1 fruit fly cellular context compared by ENCODE assay signal in genomic region chrX:15532062-15532461, dm6.
TF ChIP-seq lines count a peak whose summit lies in the region.

No protein-coding gene starts in this region.

TF ChIP-seq in whole organism, embryonic, 481 proteins besides CTCF, POLR2A, EP300 and RAD21 (continued from another document):
- peak; percentile 46 for TF ChIP-seq CG17359 (tag; optimal IDR thresholded peaks at IDR 0.05; lab: Kevin White, UChicago)
- peak; percentile 10; the same call in 1 of the 2 replicates for TF ChIP-seq CG14667 (GFP tag; IDR thresholded peaks at IDR 0.05; lab: Robert Waterston, UW)
- peak; percentile 32 for TF ChIP-seq PHDP (tag; optimal IDR thresholded peaks at IDR 0.05; lab: Kevin White, UChicago)
- peak; percentile 59; the same call in 1 of the 2 replicates for TF ChIP-seq ttk (GFP tag; IDR thresholded peaks at IDR 0.05; lab: Robert Waterston, UW)
- TF ChIP-seq sens-2 (GFP tag; IDR thresholded peaks at IDR 0.05; lab: Robert Waterston, UW): 0 out of 2 replicates have a peak, but pooled peaks have one; percentile 20
- TF ChIP-seq Lpt (GFP tag; optimal IDR thresholded peaks at IDR 0.05; lab: Kevin White, UChicago): no peak
- peak in 1 of 2 experiments; percentile 54 for TF ChIP-seq bsh (GFP tag; optimal IDR thresholded peaks at IDR 0.05; lab: Kevin White, UChicago)
- peak; percentile 21 for TF ChIP-seq caup (GFP tag; optimal IDR thresholded peaks at IDR 0.05; lab: Kevin White, UChicago; ENCODE audit: severe bottlenecking)
- TF ChIP-seq CG1792 (GFP tag; optimal IDR thresholded peaks at IDR 0.05; lab: Kevin White, UChicago): no peak
- 0 out of 2 replicates have a peak, but pooled peaks have one; percentile 31 for TF ChIP-seq stc (GFP tag; IDR thresholded peaks at IDR 0.05; lab: Robert Waterston, UW)
- TF ChIP-seq Oli (tag; optimal IDR thresholded peaks at IDR 0.05; lab: Kevin White, UChicago): peak; percentile 39
- TF ChIP-seq HLHmδ (GFP tag; optimal IDR thresholded peaks at IDR 0.05; lab: Kevin White, UChicago): no peak
- TF ChIP-seq CG8388 (GFP tag; optimal IDR thresholded peaks at IDR 0.05; lab: Kevin White, UChicago): no peak
- no peak for TF ChIP-seq ac (GFP tag; optimal IDR thresholded peaks at IDR 0.05; lab: Kevin White, UChicago)
- no peak for TF ChIP-seq trem (tag; optimal IDR thresholded peaks at IDR 0.05; lab: Kevin White, UChicago)
- peak; percentile 39 for TF ChIP-seq CG10366 (GFP tag; IDR thresholded peaks at IDR 0.05; lab: Robert Waterston, UW)
- TF ChIP-seq Rx (GFP tag; IDR thresholded peaks at IDR 0.05; lab: Robert Waterston, UW): 0 out of 2 replicates have a peak, but pooled peaks have one; percentile 13
- TF ChIP-seq CG10147 (GFP tag; optimal IDR thresholded peaks at IDR 0.05; lab: Kevin White, UChicago): no peak
- TF ChIP-seq tgo (GFP tag; IDR thresholded peaks at IDR 0.05; lab: Robert Waterston, UW): peak; percentile 47; the same call in 1 of the 3 replicates
- peak; percentile 49 for TF ChIP-seq H2.0 (GFP tag; IDR thresholded peaks at IDR 0.05; lab: Robert Waterston, UW)
- peak; percentile 35 for TF ChIP-seq Hsf (GFP tag; optimal IDR thresholded peaks at IDR 0.05; lab: Kevin White, UChicago)
- 0 out of 3 replicates have a peak, but pooled peaks have one; percentile 11 for TF ChIP-seq CG11695 (GFP tag; IDR thresholded peaks at IDR 0.05; lab: Robert Waterston, UW)
- TF ChIP-seq CG32772 (GFP tag; IDR thresholded peaks at IDR 0.05; lab: Robert Waterston, UW): 0 out of 2 replicates have a peak, but pooled peaks have one; percentile 12
- TF ChIP-seq cas (GFP tag; IDR thresholded peaks at IDR 0.05; lab: Robert Waterston, UW): peak; percentile 22; the same call in 1 of the 2 replicates
- TF ChIP-seq CG6272 (GFP tag; IDR thresholded peaks at IDR 0.05; lab: Robert Waterston, UW): no peak
- TF ChIP-seq sr (GFP tag; IDR thresholded peaks at IDR 0.05; lab: Robert Waterston, UW): peak; percentile 48; the same call in 1 of the 3 replicates
- peak; percentile 19 for TF ChIP-seq Ssrp (tag; optimal IDR thresholded peaks at IDR 0.05; lab: Kevin White, UChicago)
- peak; percentile 34 for TF ChIP-seq Fer3 (tag; optimal IDR thresholded peaks at IDR 0.05; lab: Kevin White, UChicago)
- TF ChIP-seq CG3281 (GFP tag; optimal IDR thresholded peaks at IDR 0.05; lab: Kevin White, UChicago): peak; percentile 17
- TF ChIP-seq CG18262 (tag; optimal IDR thresholded peaks at IDR 0.05; lab: Kevin White, UChicago): peak; percentile 10
- TF ChIP-seq CG11085 (GFP tag; IDR thresholded peaks at IDR 0.05; lab: Robert Waterston, UW): 0 out of 2 replicates have a peak, but pooled peaks have one; percentile 30
- TF ChIP-seq hkb (optimal IDR thresholded peaks at IDR 0.05; lab: Kevin White, UChicago): no peak
- TF ChIP-seq hkb (GFP tag; IDR thresholded peaks at IDR 0.05; lab: Robert Waterston, UW): peak; percentile 52
- TF ChIP-seq HHEX (GFP tag; optimal IDR thresholded peaks at IDR 0.05; lab: Kevin White, UChicago): peak; percentile 18
- no peak for TF ChIP-seq pan (optimal IDR thresholded peaks at IDR 0.05; lab: Kevin White, UChicago)
- peak in 1 of 2 experiments; percentile 68 for TF ChIP-seq pan (GFP tag; optimal IDR thresholded peaks at IDR 0.05 in 1 of 2, IDR thresholded peaks at IDR 0.05 in 1 of 2)
- TF ChIP-seq dpn (GFP tag; optimal IDR thresholded peaks at IDR 0.05; lab: Kevin White, UChicago): peak in 1 of 2 experiments; percentile 20
- TF ChIP-seq Ptx1 (GFP tag; IDR thresholded peaks at IDR 0.05; lab: Robert Waterston, UW): peak; percentile 59
- TF ChIP-seq Antp (GFP tag; optimal IDR thresholded peaks at IDR 0.05; lab: Kevin White, UChicago): peak; percentile 30
- TF ChIP-seq Pdp1 (GFP tag; optimal IDR thresholded peaks at IDR 0.05; lab: Kevin White, UChicago): peak; percentile 25 to 45
- TF ChIP-seq Mes4 (GFP tag; optimal IDR thresholded peaks at IDR 0.05; lab: Kevin White, UChicago): no peak
- peak; percentile 41 for TF ChIP-seq Xbp1 (GFP tag; optimal IDR thresholded peaks at IDR 0.05; lab: Kevin White, UChicago)
- 0 out of 3 replicates have a peak, but pooled peaks have one; percentile 41 for TF ChIP-seq CG34422 (GFP tag; IDR thresholded peaks at IDR 0.05; lab: Robert Waterston, UW)
- peak; percentile 0 to 17 for TF ChIP-seq chif (GFP tag; optimal IDR thresholded peaks at IDR 0.05; lab: Kevin White, UChicago)
- peak; percentile 41 for TF ChIP-seq mam (GFP tag; optimal IDR thresholded peaks at IDR 0.05; lab: Kevin White, UChicago)
- peak; percentile 3 for TF ChIP-seq pum (GFP tag; optimal IDR thresholded peaks at IDR 0.05; lab: Kevin White, UChicago)
- no peak for TF ChIP-seq Awh (GFP tag; IDR thresholded peaks at IDR 0.05; lab: Robert Waterston, UW)
- TF ChIP-seq CG9932 (GFP tag; IDR thresholded peaks at IDR 0.05; lab: Robert Waterston, UW): peak; percentile 36; the same call in 1 of the 2 replicates
- TF ChIP-seq CG8290 (GFP tag; optimal IDR thresholded peaks at IDR 0.05; lab: Kevin White, UChicago): no peak
- TF ChIP-seq CG8290 (tag; optimal IDR thresholded peaks at IDR 0.05; lab: Kevin White, UChicago): peak in 1 of 2 experiments; percentile 40
- TF ChIP-seq HmgZ (tag; optimal IDR thresholded peaks at IDR 0.05; lab: Kevin White, UChicago): no peak
- TF ChIP-seq CG10959 (GFP tag; IDR thresholded peaks at IDR 0.05; lab: Robert Waterston, UW): no peak
- no peak for TF ChIP-seq eve (GFP tag; optimal IDR thresholded peaks at IDR 0.05; lab: Kevin White, UChicago)
- TF ChIP-seq fd64A (GFP tag; optimal IDR thresholded peaks at IDR 0.05; lab: Kevin White, UChicago): no peak
- peak; percentile 62; the same call in 1 of the 2 replicates for TF ChIP-seq CG9215 (GFP tag; IDR thresholded peaks at IDR 0.05; lab: Robert Waterston, UW)
- peak; percentile 68 for TF ChIP-seq row (GFP tag; IDR thresholded peaks at IDR 0.05; lab: Robert Waterston, UW)
- TF ChIP-seq ssp (GFP tag; IDR thresholded peaks at IDR 0.05; lab: Robert Waterston, UW): peak; percentile 39; the same call in 1 of the 2 replicates
- peak; percentile 37 for TF ChIP-seq CoRest (tag; optimal IDR thresholded peaks at IDR 0.05; lab: Kevin White, UChicago)
- peak; percentile 52; the same call in 1 of the 3 replicates for TF ChIP-seq gce (GFP tag; IDR thresholded peaks at IDR 0.05; lab: Robert Waterston, UW)
- peak; percentile 41 for TF ChIP-seq Blimp-1 (GFP tag; optimal IDR thresholded peaks at IDR 0.05; lab: Kevin White, UChicago)
- peak; percentile 30; the same call in 1 of the 2 replicates for TF ChIP-seq danr (GFP tag; IDR thresholded peaks at IDR 0.05; lab: Robert Waterston, UW)
- no peak for TF ChIP-seq fru (optimal IDR thresholded peaks at IDR 0.05; lab: Kevin White, UChicago)
- TF ChIP-seq lab (GFP tag; optimal IDR thresholded peaks at IDR 0.05; lab: Kevin White, UChicago): peak; percentile 60
- no peak for TF ChIP-seq CrebB (tag; optimal IDR thresholded peaks at IDR 0.05; lab: Kevin White, UChicago)
- TF ChIP-seq CG14050 (GFP tag; IDR thresholded peaks at IDR 0.05; lab: Robert Waterston, UW): peak; percentile 20; the same call in 2 of the 3 replicates
- peak; percentile 9 for TF ChIP-seq CG8924 (tag; optimal IDR thresholded peaks at IDR 0.05; lab: Kevin White, UChicago)
- no peak for TF ChIP-seq Sin3A (optimal IDR thresholded peaks at IDR 0.05; lab: Kevin White, UChicago)
- TF ChIP-seq dysf (GFP tag; IDR thresholded peaks at IDR 0.05; lab: Robert Waterston, UW): peak; percentile 67
- no peak for TF ChIP-seq CG11560 (tag; IDR thresholded peaks at IDR 0.05; lab: Robert Waterston, UW)
- TF ChIP-seq CG42726 (GFP tag; IDR thresholded peaks at IDR 0.05; lab: Robert Waterston, UW; ENCODE audit: partially characterized antibody): no peak
- peak; percentile 33; the same call in 1 of the 2 replicates for TF ChIP-seq ara (GFP tag; IDR thresholded peaks at IDR 0.05; lab: Robert Waterston, UW)
- no peak for TF ChIP-seq pzg (GFP tag; optimal IDR thresholded peaks at IDR 0.05; lab: Kevin White, UChicago)
- TF ChIP-seq pita (GFP tag; optimal IDR thresholded peaks at IDR 0.05; lab: Kevin White, UChicago): no peak
- peak; percentile 43 for TF ChIP-seq lilli (GFP tag; optimal IDR thresholded peaks at IDR 0.05; lab: Kevin White, UChicago)
- TF ChIP-seq Usf (GFP tag; optimal IDR thresholded peaks at IDR 0.05; lab: Kevin White, UChicago): no peak
- TF ChIP-seq sens (GFP tag; lab: Kevin White, UChicago): peak; percentile 86
- no peak for TF ChIP-seq BEAF-32 (GFP tag; optimal IDR thresholded peaks at IDR 0.05; lab: Kevin White, UChicago)
- no peak for TF ChIP-seq CG4424 (GFP tag; optimal IDR thresholded peaks at IDR 0.05; lab: Kevin White, UChicago)
- peak; percentile 42 for TF ChIP-seq phol (tag; optimal IDR thresholded peaks at IDR 0.05; lab: Kevin White, UChicago)
- TF ChIP-seq NfI (GFP tag; optimal IDR thresholded peaks at IDR 0.05; lab: Kevin White, UChicago): peak; percentile 26
- TF ChIP-seq Abd-B (GFP tag; optimal IDR thresholded peaks at IDR 0.05; lab: Kevin White, UChicago): peak; percentile 9
- no peak for TF ChIP-seq prd (optimal IDR thresholded peaks at IDR 0.05; lab: Kevin White, UChicago)
- peak; percentile 41; the same call in 1 of the 3 replicates for TF ChIP-seq prd (GFP tag; IDR thresholded peaks at IDR 0.05; lab: Robert Waterston, UW)
- peak; percentile 25 for TF ChIP-seq CG7556 (GFP tag; optimal IDR thresholded peaks at IDR 0.05; lab: Kevin White, UChicago)
- peak; percentile 67 for TF ChIP-seq slbo (GFP tag; IDR thresholded peaks at IDR 0.05; lab: Robert Waterston, UW)
- TF ChIP-seq unc-4 (GFP tag; IDR thresholded peaks at IDR 0.05; lab: Robert Waterston, UW; ENCODE audit: partially characterized antibody): no peak
- peak; percentile 49; the same call in 1 of the 2 replicates for TF ChIP-seq CG14441 (GFP tag; IDR thresholded peaks at IDR 0.05; lab: Robert Waterston, UW)
- no peak for TF ChIP-seq kay (GFP tag; optimal IDR thresholded peaks at IDR 0.05; lab: Kevin White, UChicago)
- TF ChIP-seq CG32532 (GFP tag; IDR thresholded peaks at IDR 0.05; lab: Robert Waterston, UW): peak; percentile 65
- TF ChIP-seq CG17328 (GFP tag; IDR thresholded peaks at IDR 0.05; lab: Robert Waterston, UW): no peak
- peak; percentile 52 for TF ChIP-seq onecut (GFP tag; IDR thresholded peaks at IDR 0.05; lab: Robert Waterston, UW)
- peak; percentile 62 for TF ChIP-seq gem (tag; optimal IDR thresholded peaks at IDR 0.05; lab: Kevin White, UChicago)
- no peak for TF ChIP-seq Dll (GFP tag; IDR thresholded peaks at IDR 0.05; lab: Robert Waterston, UW; ENCODE audit: partially characterized antibody)
- no peak for TF ChIP-seq CG31388 (GFP tag; optimal IDR thresholded peaks at IDR 0.05; lab: Kevin White, UChicago)
- no peak for TF ChIP-seq usp (GFP tag; optimal IDR thresholded peaks at IDR 0.05; lab: Kevin White, UChicago)
- TF ChIP-seq ap (GFP tag; IDR thresholded peaks at IDR 0.05; lab: Robert Waterston, UW): 0 out of 2 replicates have a peak, but pooled peaks have one; percentile 18
- TF ChIP-seq Side (GFP tag; optimal IDR thresholded peaks at IDR 0.05; lab: Kevin White, UChicago): peak; percentile 14
- no peak for TF ChIP-seq CG18476 (GFP tag; optimal IDR thresholded peaks at IDR 0.05; lab: Kevin White, UChicago)
- peak; percentile 17 for TF ChIP-seq bcd (GFP tag; optimal IDR thresholded peaks at IDR 0.05; lab: Kevin White, UChicago)
- TF ChIP-seq sob (GFP tag; IDR thresholded peaks at IDR 0.05; lab: Robert Waterston, UW): 0 out of 2 replicates have a peak, but pooled peaks have one; percentile 35
- peak; percentile 75 for TF ChIP-seq grau (tag; optimal IDR thresholded peaks at IDR 0.05; lab: Kevin White, UChicago)
- TF ChIP-seq Xrp1 (GFP tag; IDR thresholded peaks at IDR 0.05; lab: Robert Waterston, UW): 0 out of 2 replicates have a peak, but pooled peaks have one; percentile 9
- no peak for TF ChIP-seq odd (GFP tag; optimal IDR thresholded peaks at IDR 0.05; lab: Kevin White, UChicago)
- TF ChIP-seq CG7839 (tag; optimal IDR thresholded peaks at IDR 0.05; lab: Kevin White, UChicago): peak; percentile 53
- no peak for TF ChIP-seq gsb-n (tag; optimal IDR thresholded peaks at IDR 0.05; lab: Kevin White, UChicago)
- TF ChIP-seq mirr (GFP tag; optimal IDR thresholded peaks at IDR 0.05; lab: Kevin White, UChicago): no peak
- peak; percentile 53; the same call in 1 of the 3 replicates for TF ChIP-seq ken (GFP tag; IDR thresholded peaks at IDR 0.05; lab: Robert Waterston, UW)
- TF ChIP-seq Hmr (GFP tag; optimal IDR thresholded peaks at IDR 0.05; lab: Kevin White, UChicago): peak; percentile 43
- peak; percentile 7 for TF ChIP-seq Fer1 (GFP tag; optimal IDR thresholded peaks at IDR 0.05; lab: Kevin White, UChicago)
- TF ChIP-seq Dip2 (GFP tag; IDR thresholded peaks at IDR 0.05; lab: Robert Waterston, UW): no peak
- TF ChIP-seq CG18764 (GFP tag; optimal IDR thresholded peaks at IDR 0.05; lab: Kevin White, UChicago): no peak
- peak; percentile 65 for TF ChIP-seq Ets65A (GFP tag; lab: Kevin White, UChicago)
- TF ChIP-seq CG10654 (GFP tag; optimal IDR thresholded peaks at IDR 0.05; lab: Kevin White, UChicago): no peak
- no peak for TF ChIP-seq dan (GFP tag; IDR thresholded peaks at IDR 0.05; lab: Robert Waterston, UW)
- peak in 1 of 2 experiments; percentile 45 for TF ChIP-seq Hr51 (GFP tag; optimal IDR thresholded peaks at IDR 0.05; lab: Kevin White, UChicago)
- no peak for TF ChIP-seq Bteb2 (GFP tag; optimal IDR thresholded peaks at IDR 0.05; lab: Kevin White, UChicago)
- peak; percentile 62 for TF ChIP-seq dmrt99B (tag; optimal IDR thresholded peaks at IDR 0.05; lab: Kevin White, UChicago)
- peak; percentile 21 for TF ChIP-seq Meics (GFP tag; optimal IDR thresholded peaks at IDR 0.05; lab: Kevin White, UChicago)
- peak; percentile 12 for TF ChIP-seq org-1 (GFP tag; optimal IDR thresholded peaks at IDR 0.05; lab: Kevin White, UChicago)
- TF ChIP-seq CG4404 (GFP tag; IDR thresholded peaks at IDR 0.05; lab: Robert Waterston, UW): no peak
- TF ChIP-seq CG2202 (tag; optimal IDR thresholded peaks at IDR 0.05; lab: Kevin White, UChicago): no peak
- TF ChIP-seq CG12391 (tag; optimal IDR thresholded peaks at IDR 0.05; lab: Kevin White, UChicago): peak; percentile 37
- TF ChIP-seq CG12299 (tag; optimal IDR thresholded peaks at IDR 0.05; lab: Kevin White, UChicago): no peak
- TF ChIP-seq ATbp (GFP tag; optimal IDR thresholded peaks at IDR 0.05; lab: Kevin White, UChicago): peak; percentile 34
- peak; percentile 79 for TF ChIP-seq ci (GFP tag; IDR thresholded peaks at IDR 0.05; lab: Robert Waterston, UW)
TF ChIP-seq in whole organism, embryonic: peak in this region for 136.
